Worm (Caenorhabditis elegans) whole organism, L4 larva: Measurements from ENCODE around the gene F01F1.14.

Experiments used
- D1046.2 ChIP-seq: fragments of 200-800 bp; sonication (Bioruptor generic); IDR thresholded peaks from 2 replicates; pipeline ENCODE4 v1.3.6; 2022; ENCODE audit warnings: missing genetic modification characterization, missing compliant biosample characterization
- F10B5.3 ChIP-seq: sonication (generic microtip); optimal IDR thresholded peaks from 2 replicates; lab custom pipeline; 2016; ENCODE audit warnings: mild to moderate bottlenecking, missing genetic modification characterization, missing compliant biosample characterization
- F26F4.8 ChIP-seq: fragments of 200-800 bp; sonication (Bioruptor generic); conservative IDR thresholded peaks from 2 replicates; pipeline ENCODE4 v1.3.6; 2022; ENCODE audit warnings: missing genetic modification characterization, missing compliant biosample characterization
- R02D3.7 ChIP-seq: fragments of 150-350 bp; sonication (generic microtip); optimal IDR thresholded peaks from 3 replicates; lab custom pipeline; 2014; ENCODE audit warnings: missing biosample characterization, missing genetic modification characterization
- T26A8.4 ChIP-seq: fragments of 200-800 bp; sonication (Bioruptor generic); IDR thresholded peaks from 2 replicates; pipeline ENCODE4 v1.3.6; 2022; ENCODE audit warnings: missing genetic modification characterization, missing compliant biosample characterization
- Y48G9A.11 ChIP-seq: fragments of 200-800 bp; sonication (Bioruptor generic); IDR thresholded peaks from 2 replicates; pipeline ENCODE4 v1.3.6; 2022; ENCODE audit warnings: missing genetic modification reagents, missing genetic modification characterization, missing compliant biosample characterization
- Y5F2A.4 ChIP-seq: fragments of 200-800 bp; sonication (Bioruptor generic); optimal IDR thresholded peaks from 2 replicates; lab custom pipeline; 2018; ENCODE audit warnings: mild to moderate bottlenecking, missing genetic modification characterization, missing compliant biosample characterization
- Y75B8A.6 ChIP-seq: fragments of 200-800 bp; sonication (Bioruptor generic); IDR thresholded peaks from 2 replicates; pipeline ENCODE4 v1.3.6; 2022; ENCODE audit warnings: missing genetic modification reagents, missing genetic modification characterization, missing compliant biosample characterization
- ZK337.2 ChIP-seq: fragments of 200-800 bp; sonication (Bioruptor generic); IDR thresholded peaks from 2 replicates; pipeline ENCODE4 v1.3.6; 2022; ENCODE audit warnings: missing genetic modification reagents, missing genetic modification characterization, missing compliant biosample characterization
- aha-1 ChIP-seq: fragments of 150-350 bp; peaks from one replicate; lab custom pipeline; 2014; ENCODE audit warnings: missing biosample characterization, missing genetic modification characterization
- ama-1 ChIP-seq: fragments of 150-350 bp; optimal IDR thresholded peaks from 2 replicates; lab custom pipeline; 2014; ENCODE audit warnings: inconsistent platforms, mixed read lengths
- arid-1 ChIP-seq: fragments of 200-800 bp; sonication (Bioruptor generic); conservative IDR thresholded peaks from 2 replicates; pipeline ENCODE4 v1.3.6; 2022; ENCODE audit warnings: missing genetic modification reagents, missing genetic modification characterization, missing compliant biosample characterization
- ceh-62 ChIP-seq: sonication (generic microtip); optimal IDR thresholded peaks from 2 replicates; lab custom pipeline; 2017; ENCODE audit warnings: missing biosample characterization, missing genetic modification characterization
- ceh-82 ChIP-seq: sonication (generic microtip); optimal IDR thresholded peaks from 2 replicates; lab custom pipeline; 2017; ENCODE audit warnings: missing biosample characterization, missing genetic modification characterization
- cey-2 ChIP-seq: sonication (generic microtip); optimal IDR thresholded peaks from 3 replicates; lab custom pipeline; 2017; ENCODE audit warnings: missing genetic modification characterization, mild to moderate bottlenecking, missing compliant biosample characterization, antibody characterized with exemption, borderline replicate concordance; ENCODE audit not compliant: insufficient read depth
- ctbp-1 ChIP-seq: fragments of 200-800 bp; sonication (Bioruptor generic); IDR thresholded peaks from 2 replicates; pipeline ENCODE4 v1.3.6; 2022; ENCODE audit warnings: missing genetic modification reagents, missing genetic modification characterization, missing compliant biosample characterization
- daf-8 ChIP-seq: fragments of 200-800 bp; sonication (Bioruptor generic); IDR thresholded peaks from 2 replicates; pipeline ENCODE4 v1.3.6; 2022; ENCODE audit warnings: missing genetic modification characterization, missing compliant biosample characterization
- dpl-1 ChIP-seq: fragments of 150-350 bp; optimal IDR thresholded peaks from 2 replicates; lab custom pipeline; 2014; ENCODE audit warnings: missing biosample characterization, missing genetic modification reagents, missing genetic modification characterization
- dve-1 ChIP-seq: sonication (generic microtip); optimal IDR thresholded peaks from 2 replicates; lab custom pipeline; 2017; ENCODE audit warnings: antibody characterized with exemption, mild to moderate bottlenecking, missing genetic modification characterization, missing compliant biosample characterization; ENCODE audit not compliant: insufficient read depth
- fkh-10 ChIP-seq: fragments of 150-350 bp; optimal IDR thresholded peaks from 2 replicates; lab custom pipeline; 2014; ENCODE audit warnings: missing biosample characterization, missing genetic modification reagents, missing genetic modification characterization
- gei-8 ChIP-seq: fragments of 200-800 bp; sonication (Bioruptor generic); optimal IDR thresholded peaks from 2 replicates; lab custom pipeline; 2018; ENCODE audit warnings: mild to moderate bottlenecking, missing genetic modification characterization, missing compliant biosample characterization
- hif-1 ChIP-seq, 2 experiments: sonication (generic microtip); optimal IDR thresholded peaks; 2 replicates each; lab custom pipeline; 2016 to 2017; ENCODE audit warnings: missing compliant biosample characterization in 2 of 2, missing genetic modification characterization in 2 of 2, missing genetic modification reagents in 2 of 2, missing genotype in 2 of 2, mild to moderate bottlenecking in 1 of 2
- hlh-30 ChIP-seq: sonication (generic microtip); optimal IDR thresholded peaks from 2 replicates; lab custom pipeline; 2017; ENCODE audit warnings: antibody characterized with exemption, mild to moderate bottlenecking, missing genetic modification characterization, missing compliant biosample characterization; ENCODE audit not compliant: insufficient read depth
- jun-1 ChIP-seq: fragments of 150-350 bp; optimal IDR thresholded peaks from 2 replicates; lab custom pipeline; 2014; ENCODE audit warnings: missing biosample characterization, missing genetic modification reagents, missing genetic modification characterization
- lin-1 ChIP-seq: fragments of 200-800 bp; sonication (Bioruptor generic); IDR thresholded peaks from 2 replicates; pipeline ENCODE4 v1.3.6; 2022; ENCODE audit warnings: missing genetic modification reagents, missing genetic modification characterization, missing compliant biosample characterization
- lin-13 ChIP-seq: fragments of 150-350 bp; optimal IDR thresholded peaks from 2 replicates; lab custom pipeline; 2014; ENCODE audit warnings: missing biosample characterization, missing genetic modification reagents, missing genetic modification characterization
- lin-29 ChIP-seq: fragments of 200-800 bp; sonication (Bioruptor generic); IDR thresholded peaks from 2 replicates; pipeline ENCODE4 v1.3.6; 2022; ENCODE audit warnings: missing genetic modification reagents, missing genetic modification characterization, missing compliant biosample characterization
- lir-3 ChIP-seq: sonication (generic microtip); optimal IDR thresholded peaks from 2 replicates; lab custom pipeline; 2016; ENCODE audit warnings: mild to moderate bottlenecking, missing genetic modification characterization, missing compliant biosample characterization
- lsy-2 ChIP-seq, 2 experiments: fragments of 150-350 bp in 1 of 2; sonication (generic microtip) in 1 of 2; optimal IDR thresholded peaks; 2 replicates each; lab custom pipeline; 2014 to 2017; ENCODE audit warnings: missing biosample characterization in 2 of 2, missing genetic modification characterization in 2 of 2
- madf-9 ChIP-seq: fragments of 200-800 bp; sonication (Bioruptor generic); conservative IDR thresholded peaks from 2 replicates; pipeline ENCODE4 v1.3.6; 2022; ENCODE audit warnings: missing genetic modification reagents, missing genetic modification characterization, missing compliant biosample characterization
- mdl-1 ChIP-seq, 2 experiments: fragments of 150-350 bp in 1 of 2; sonication (generic microtip) in 1 of 2; optimal IDR thresholded peaks; 2 replicates each; lab custom pipeline; 2014 to 2017; ENCODE audit warnings: missing biosample characterization in 2 of 2, missing genetic modification characterization in 2 of 2
- mep-1 ChIP-seq: fragments of 150-350 bp; sonication (generic microtip); optimal IDR thresholded peaks from 3 replicates; lab custom pipeline; 2014; ENCODE audit warnings: missing biosample characterization, missing genetic modification characterization
- mes-2 ChIP-seq: sonication (generic microtip); optimal IDR thresholded peaks from 2 replicates; lab custom pipeline; 2016; ENCODE audit warnings: missing genotype, mild to moderate bottlenecking, missing genetic modification characterization, missing compliant biosample characterization; ENCODE audit not compliant: poor library complexity, severe bottlenecking
- mxl-3 ChIP-seq: fragments of 200-800 bp; sonication (Bioruptor generic); optimal IDR thresholded peaks from 2 replicates; lab custom pipeline; 2018; ENCODE audit warnings: mild to moderate bottlenecking, missing genetic modification characterization, missing compliant biosample characterization
- nhr-25 ChIP-seq: sonication (generic microtip); optimal IDR thresholded peaks from 2 replicates; lab custom pipeline; 2017; ENCODE audit warnings: missing genetic modification characterization, mild to moderate bottlenecking, missing compliant biosample characterization, antibody characterized with exemption, moderate library complexity, borderline replicate concordance; ENCODE audit not compliant: insufficient read depth
- nhr-28 ChIP-seq: fragments of 150-350 bp; optimal IDR thresholded peaks from 2 replicates; lab custom pipeline; 2014; ENCODE audit warnings: missing biosample characterization, missing genetic modification characterization
- nhr-48 ChIP-seq: sonication (generic microtip); optimal IDR thresholded peaks from 2 replicates; lab custom pipeline; 2016; ENCODE audit warnings: mild to moderate bottlenecking, missing genetic modification characterization, missing compliant biosample characterization
- pha-4 ChIP-seq, 2 experiments: fragments of 150-350 bp in 1 of 2; fragments of 200-800 bp in 1 of 2; sonication (Bioruptor generic) in 1 of 2; IDR thresholded peaks in 1 of 2; optimal IDR thresholded peaks in 1 of 2; 2 replicates each; pipeline versions ENCODE4 v1.3.6 to Lab custom; 2014 to 2022; ENCODE audit warnings: missing genetic modification characterization in 2 of 2, missing genetic modification reagents in 2 of 2, missing biosample characterization in 1 of 2, missing compliant biosample characterization in 1 of 2
- pqm-1 ChIP-seq: sonication (generic microtip); optimal IDR thresholded peaks from 2 replicates; lab custom pipeline; 2017; ENCODE audit warnings: missing biosample characterization, missing genetic modification characterization
- rbr-2 ChIP-seq: sonication (generic microtip); optimal IDR thresholded peaks from 2 replicates; lab custom pipeline; 2016; ENCODE audit warnings: missing genotype, missing genetic modification characterization, missing compliant biosample characterization
- set-16 ChIP-seq: fragments of 200-800 bp; sonication (Bioruptor generic); IDR thresholded peaks from 2 replicates; pipeline ENCODE4 v1.3.6; 2022; ENCODE audit warnings: missing genetic modification reagents, missing genetic modification characterization, missing compliant biosample characterization
- snpc-1.2 ChIP-seq: fragments of 200-800 bp; sonication (Bioruptor generic); IDR thresholded peaks from 2 replicates; pipeline ENCODE4 v1.3.6; 2022; ENCODE audit warnings: missing genetic modification reagents, missing genetic modification characterization, missing compliant biosample characterization
- tra-1 ChIP-seq: fragments of 200-800 bp; sonication (Bioruptor generic); IDR thresholded peaks from 2 replicates; pipeline ENCODE4 v1.3.6; 2022; ENCODE audit warnings: missing genetic modification reagents, missing genetic modification characterization, missing compliant biosample characterization
- zfp-2 ChIP-seq: sonication (generic microtip); optimal IDR thresholded peaks from 2 replicates; lab custom pipeline; 2016; ENCODE audit warnings: mild to moderate bottlenecking, missing genetic modification characterization, missing compliant biosample characterization

F01F1.14 gene

ce11 chrIII:5853240-5853639 is 29.5 kb downstream of the F01F1.14 start, which contains the start of gene ddx-23 (continued):
- peak; percentile 27; the same call in 1 of the 2 replicates for TF ChIP-seq snpc-1.2 (GFP tag; lab: Robert Waterston, UW)
- TF ChIP-seq tra-1 (GFP tag; lab: Robert Waterston, UW) = no peak
- peak; percentile 78 for TF ChIP-seq ama-1 (lab: Kevin White, UChicago)
- peak; percentile 67 for TF ChIP-seq dpl-1 (GFP tag; lab: Kevin White, UChicago)
- 0 out of 2 replicates have a peak, but pooled peaks have one; percentile 9 for TF ChIP-seq T26A8.4
- peak; percentile 42 for TF ChIP-seq mep-1 (tag; lab: Kevin White, UChicago)
- no peak for TF ChIP-seq nhr-25 (tag; lab: Kevin White, UChicago)
- no peak for TF ChIP-seq Y48G9A.11 (GFP tag; lab: Robert Waterston, UW)

ce11 chrIII:5846412-5846811 is 36.3 kb downstream of the F01F1.14 start:
- TF ChIP-seq lsy-2 (tag; optimal IDR thresholded peaks at IDR 0.05; lab: Kevin White, UChicago) = peak in 1 of 2 experiments; percentile 21
- no peak for TF ChIP-seq pha-4 (GFP tag; IDR thresholded peaks at IDR 0.05; lab: Robert Waterston, UW)
- TF ChIP-seq pha-4 (tag; optimal IDR thresholded peaks at IDR 0.05; lab: Kevin White, UChicago) = no peak
- peak; percentile 63 for TF ChIP-seq fkh-10
- TF ChIP-seq D1046.2 (GFP tag; lab: Robert Waterston, UW) = no peak
- peak; percentile 4 for TF ChIP-seq hlh-30
- TF ChIP-seq aha-1 (tag; lab: Kevin White, UChicago) = peak; percentile 7
- TF ChIP-seq set-16 (GFP tag; lab: Robert Waterston, UW) = peak; percentile 10; the same call in 1 of the 2 replicates
- peak in 1 of 2 experiments; percentile 20 for TF ChIP-seq mdl-1 (tag; optimal IDR thresholded peaks at IDR 0.05; lab: Kevin White, UChicago)

DNA sequence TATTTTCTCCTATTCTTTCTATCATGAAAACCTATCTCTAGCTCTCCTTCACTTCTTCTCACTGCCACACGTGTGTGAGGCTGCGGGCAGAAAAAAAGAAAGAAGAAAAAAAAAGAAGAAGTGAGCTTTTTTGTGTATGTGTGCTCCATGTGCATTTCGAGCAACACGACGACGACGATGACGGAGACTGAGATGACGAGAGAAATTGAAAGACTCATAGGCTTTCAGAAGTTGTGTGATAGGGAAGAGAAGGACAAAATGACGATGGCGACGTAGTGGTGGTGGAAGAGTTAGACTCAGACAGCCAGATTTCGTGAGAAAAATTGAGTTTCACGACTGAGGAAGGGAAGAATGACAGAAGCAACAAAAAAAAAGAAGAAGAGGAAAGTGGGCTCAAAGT is 37.2 kb downstream of the F01F1.14 start:
- TF ChIP-seq rbr-2 (tag; lab: Kevin White, UChicago) = peak; percentile 86
- TF ChIP-seq dpl-1 (GFP tag; lab: Kevin White, UChicago) = peak; percentile 27
- TF ChIP-seq nhr-48 = no peak
- peak in 1 of 2 experiments; percentile 45 for TF ChIP-seq hif-1 (tag; optimal IDR thresholded peaks at IDR 0.05; lab: Kevin White, UChicago)
- no peak for TF ChIP-seq pqm-1 (tag; lab: Kevin White, UChicago)
- TF ChIP-seq R02D3.7 = no peak
- no peak for TF ChIP-seq madf-9 (GFP tag; lab: Robert Waterston, UW)
- no peak for TF ChIP-seq nhr-25 (tag; lab: Kevin White, UChicago)
- peak; percentile 70 for TF ChIP-seq mep-1 (tag; lab: Kevin White, UChicago)
- TF ChIP-seq lin-1 (GFP tag; lab: Robert Waterston, UW) = no peak
- TF ChIP-seq ctbp-1 = peak; percentile 74
- TF ChIP-seq fkh-10 = peak; percentile 65
- TF ChIP-seq ama-1 (lab: Kevin White, UChicago) = no peak
- peak; percentile 69 for TF ChIP-seq hlh-30
- no peak for TF ChIP-seq ceh-82 (tag; lab: Kevin White, UChicago)
- TF ChIP-seq nhr-28 (tag; lab: Kevin White, UChicago) = no peak
- no peak for TF ChIP-seq jun-1 (tag; lab: Kevin White, UChicago)
- TF ChIP-seq F10B5.3 (tag; lab: Kevin White, UChicago) = no peak
- TF ChIP-seq zfp-2 (tag; lab: Kevin White, UChicago) = no peak
- TF ChIP-seq dve-1 (tag; lab: Kevin White, UChicago) = peak; percentile 11
- no peak for TF ChIP-seq ceh-62 (tag; lab: Kevin White, UChicago)
- no peak for TF ChIP-seq Y75B8A.6 (GFP tag; lab: Robert Waterston, UW)
- peak; percentile 42 for TF ChIP-seq mxl-3 (GFP tag; lab: Kevin White, UChicago)
- no peak for TF ChIP-seq tra-1 (GFP tag; lab: Robert Waterston, UW)
- TF ChIP-seq arid-1 = no peak
- no peak for TF ChIP-seq daf-8 (GFP tag; lab: Robert Waterston, UW)
- no peak for TF ChIP-seq F26F4.8 (GFP tag; lab: Robert Waterston, UW)
- TF ChIP-seq ZK337.2 = no peak
- no peak for TF ChIP-seq gei-8
- no peak for TF ChIP-seq lin-29 (GFP tag; lab: Robert Waterston, UW)
- peak; percentile 22 to 70 for TF ChIP-seq lsy-2 (tag; optimal IDR thresholded peaks at IDR 0.05; lab: Kevin White, UChicago)
- no peak for TF ChIP-seq Y5F2A.4 (GFP tag; lab: Kevin White, UChicago)
- TF ChIP-seq lir-3 (tag; lab: Kevin White, UChicago) = no peak
- no peak for TF ChIP-seq cey-2 (tag; lab: Kevin White, UChicago)
- TF ChIP-seq mes-2 = peak; percentile 30
- no peak for TF ChIP-seq lin-13 (GFP tag; lab: Kevin White, UChicago)
